Worm (Caenorhabditis elegans): Measurements from ENCODE around the gene gsto-3.

ce11 chrIII:343346-344220, 37.5 kb downstream of the gsto-3 start:
- TF ChIP-seq cog-1 (tag; optimal IDR thresholded peaks at IDR 0.05): no peak
- TF ChIP-seq ztf-29 (GFP tag; IDR thresholded peaks at IDR 0.05): no peak
- TF ChIP-seq med-1 (GFP tag; optimal IDR thresholded peaks at IDR 0.05; ENCODE audit: insufficient read depth): no peak
